Worm (Caenorhabditis elegans) whole organism, late embryonic: ENCODE measurements around the gene pxn-2.

Experiments
- K09A11.1 ChIP-seq: sonication (generic microtip); optimal IDR thresholded peaks from 2 replicates; lab custom pipeline; 2017; ENCODE audit warnings: antibody characterized with exemption, mild to moderate bottlenecking, missing genetic modification characterization, missing compliant biosample characterization; ENCODE audit not compliant: insufficient read depth
- ama-1 ChIP-seq: fragments of 150-350 bp; optimal IDR thresholded peaks from 2 replicates; lab custom pipeline; 2014
- che-1 ChIP-seq: sonication (generic microtip); optimal IDR thresholded peaks from 2 replicates; lab custom pipeline; 2016; ENCODE audit warnings: mild to moderate bottlenecking, missing genetic modification characterization, missing compliant biosample characterization
- gmeb-2 ChIP-seq: sonication (generic microtip); optimal IDR thresholded peaks from 2 replicates; lab custom pipeline; 2016; ENCODE audit warnings: missing genetic modification characterization, inconsistent platforms, missing compliant biosample characterization
- sox-4 ChIP-seq: sonication (generic microtip); optimal IDR thresholded peaks from 2 replicates; lab custom pipeline; 2017; ENCODE audit warnings: mild to moderate bottlenecking, missing genetic modification characterization, inconsistent platforms, missing compliant biosample characterization
- unc-86 ChIP-seq: sonication (generic microtip); optimal IDR thresholded peaks from 2 replicates; lab custom pipeline; 2016; ENCODE audit warnings: missing genetic modification characterization, missing compliant biosample characterization
- ztf-16 ChIP-seq: sonication (generic microtip); optimal IDR thresholded peaks from 2 replicates; lab custom pipeline; 2017; ENCODE audit warnings: missing genetic modification characterization, missing compliant biosample characterization

DNA sequence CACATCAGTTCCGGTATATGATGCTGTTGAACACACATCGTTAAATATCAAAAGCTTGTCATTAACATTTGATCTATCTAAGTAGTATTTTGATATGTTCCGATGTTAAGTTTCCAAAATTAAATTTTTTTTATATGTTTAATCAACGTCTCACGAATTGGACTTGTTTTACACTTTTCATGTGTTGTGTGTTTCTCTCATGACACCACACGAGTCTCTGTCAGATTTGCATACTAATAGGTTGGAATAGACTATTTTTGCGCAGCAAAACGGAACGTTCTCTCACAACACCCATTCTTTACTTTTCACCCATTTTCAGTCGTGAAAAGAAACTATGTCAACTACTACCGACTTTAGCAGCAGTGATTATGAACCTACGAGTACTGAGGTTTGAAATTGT is 8.5 kb downstream of the pxn-2 start, which contains the start of gene K09C8.8:
- TF ChIP-seq K09A11.1 (tag; lab: Kevin White, UChicago) (no peak), ztf-16 (tag; lab: Kevin White, UChicago) (no peak), che-1 (no peak), gmeb-2 (tag; lab: Kevin White, UChicago) (no peak), unc-86 (no peak), ama-1 (no peak), sox-4 (tag; lab: Kevin White, UChicago) (no peak)
